Worm (Caenorhabditis elegans) whole organism, L4 larva: ENCODE data around the gene eif-3.B.

Experiments used
- F10B5.3 ChIP-seq: sonication (generic microtip); optimal IDR thresholded peaks from 2 replicates; lab custom pipeline; 2016; ENCODE audit warnings: mild to moderate bottlenecking, missing genetic modification characterization, missing compliant biosample characterization
- F26F4.8 ChIP-seq: fragments of 200-800 bp; sonication (Bioruptor generic); conservative IDR thresholded peaks from 2 replicates; pipeline ENCODE4 v1.3.6; 2022; ENCODE audit warnings: missing genetic modification characterization, missing compliant biosample characterization
- F37D6.2 ChIP-seq: sonication (generic microtip); optimal IDR thresholded peaks from 2 replicates; lab custom pipeline; 2016; ENCODE audit warnings: mild to moderate bottlenecking, missing genetic modification characterization, missing compliant biosample characterization
- F49E8.2 ChIP-seq: sonication (generic microtip); optimal IDR thresholded peaks from 2 replicates; lab custom pipeline; 2016; ENCODE audit warnings: missing compliant biosample characterization, mild to moderate bottlenecking, missing genetic modification characterization, borderline replicate concordance
- R02D3.7 ChIP-seq: fragments of 150-350 bp; sonication (generic microtip); optimal IDR thresholded peaks from 3 replicates; lab custom pipeline; 2014; ENCODE audit warnings: missing biosample characterization, missing genetic modification characterization
- T20F7.1 ChIP-seq: fragments of 200-800 bp; sonication (Bioruptor generic); optimal IDR thresholded peaks from 2 replicates; lab custom pipeline; 2018; ENCODE audit warnings: mild to moderate bottlenecking, missing genetic modification characterization, missing compliant biosample characterization
- Y48G9A.11 ChIP-seq: fragments of 200-800 bp; sonication (Bioruptor generic); IDR thresholded peaks from 2 replicates; pipeline ENCODE4 v1.3.6; 2022; ENCODE audit warnings: missing genetic modification reagents, missing genetic modification characterization, missing compliant biosample characterization
- aha-1 ChIP-seq: fragments of 150-350 bp; peaks from one replicate; lab custom pipeline; 2014; ENCODE audit warnings: missing biosample characterization, missing genetic modification characterization
- ceh-32 ChIP-seq: sonication (generic microtip); optimal IDR thresholded peaks from 2 replicates; lab custom pipeline; 2016; ENCODE audit warnings: mild to moderate bottlenecking, missing genetic modification characterization, missing compliant biosample characterization; ENCODE audit not compliant: poor library complexity
- ceh-44 ChIP-seq: fragments of 200-800 bp; sonication (Bioruptor generic); IDR thresholded peaks from 2 replicates; pipeline ENCODE4 v1.3.6; 2022; ENCODE audit warnings: missing genetic modification reagents, missing genetic modification characterization, missing compliant biosample characterization
- ceh-62 ChIP-seq: sonication (generic microtip); optimal IDR thresholded peaks from 2 replicates; lab custom pipeline; 2017; ENCODE audit warnings: missing biosample characterization, missing genetic modification characterization
- ceh-82 ChIP-seq: sonication (generic microtip); optimal IDR thresholded peaks from 2 replicates; lab custom pipeline; 2017; ENCODE audit warnings: missing biosample characterization, missing genetic modification characterization
- ces-1 ChIP-seq: fragments of 150-350 bp; sonication (generic microtip); optimal IDR thresholded peaks from 4 replicates; lab custom pipeline; 2014; ENCODE audit warnings: missing biosample characterization, missing genetic modification reagents, missing genetic modification characterization
- cey-2 ChIP-seq: sonication (generic microtip); optimal IDR thresholded peaks from 3 replicates; lab custom pipeline; 2017; ENCODE audit warnings: missing genetic modification characterization, mild to moderate bottlenecking, missing compliant biosample characterization, antibody characterized with exemption, borderline replicate concordance; ENCODE audit not compliant: insufficient read depth
- daf-16 ChIP-seq, 3 experiments: sonication (generic microtip); optimal IDR thresholded peaks; 2 replicates each; lab custom pipeline; 2016 to 2017; ENCODE audit warnings: missing genetic modification characterization in 3 of 3, missing genetic modification reagents in 3 of 3, mild to moderate bottlenecking in 2 of 3, missing compliant biosample characterization in 2 of 3, missing biosample characterization in 1 of 3, moderate library complexity in 1 of 3
- dmd-6 ChIP-seq: fragments of 200-800 bp; sonication (Bioruptor generic); IDR thresholded peaks from 2 replicates; pipeline ENCODE4 v1.3.6; 2022; ENCODE audit warnings: missing genetic modification reagents, missing genetic modification characterization, missing compliant biosample characterization
- dmd-8 ChIP-seq: fragments of 200-800 bp; sonication (Bioruptor generic); IDR thresholded peaks from 2 replicates; pipeline ENCODE4 v1.3.6; 2022; ENCODE audit warnings: missing genetic modification characterization, missing compliant biosample characterization
- dpl-1 ChIP-seq: fragments of 150-350 bp; optimal IDR thresholded peaks from 2 replicates; lab custom pipeline; 2014; ENCODE audit warnings: missing biosample characterization, missing genetic modification reagents, missing genetic modification characterization
- egl-27 ChIP-seq: sonication (generic microtip); optimal IDR thresholded peaks from 3 replicates; lab custom pipeline; 2017; ENCODE audit warnings: missing biosample characterization, missing genetic modification reagents, missing genetic modification characterization
- egl-43 ChIP-seq: fragments of 200-800 bp; sonication (Bioruptor generic); IDR thresholded peaks from 2 replicates; pipeline ENCODE4 v1.3.6; 2022; ENCODE audit warnings: missing genetic modification reagents, missing genetic modification characterization, missing compliant biosample characterization
- hlh-11 ChIP-seq: fragments of 200-800 bp; sonication (Bioruptor generic); optimal IDR thresholded peaks from 2 replicates; lab custom pipeline; 2018; ENCODE audit warnings: mild to moderate bottlenecking, missing genetic modification characterization, missing compliant biosample characterization
- hlh-30 ChIP-seq: sonication (generic microtip); optimal IDR thresholded peaks from 2 replicates; lab custom pipeline; 2017; ENCODE audit warnings: antibody characterized with exemption, mild to moderate bottlenecking, missing genetic modification characterization, missing compliant biosample characterization; ENCODE audit not compliant: insufficient read depth
- hmg-1.1 ChIP-seq: fragments of 200-800 bp; sonication (Bioruptor generic); IDR thresholded peaks from 2 replicates; pipeline ENCODE4 v1.3.6; 2022; ENCODE audit warnings: missing genetic modification reagents, missing genetic modification characterization, missing compliant biosample characterization
- jun-1 ChIP-seq: fragments of 150-350 bp; optimal IDR thresholded peaks from 2 replicates; lab custom pipeline; 2014; ENCODE audit warnings: missing biosample characterization, missing genetic modification reagents, missing genetic modification characterization
- lin-1 ChIP-seq: fragments of 200-800 bp; sonication (Bioruptor generic); IDR thresholded peaks from 2 replicates; pipeline ENCODE4 v1.3.6; 2022; ENCODE audit warnings: missing genetic modification reagents, missing genetic modification characterization, missing compliant biosample characterization
- lin-15B ChIP-seq: fragments of 150-350 bp; sonication (generic microtip); optimal IDR thresholded peaks from 3 replicates; lab custom pipeline; 2014; ENCODE audit warnings: missing biosample characterization, missing genetic modification characterization
- lin-38 ChIP-seq: fragments of 200-800 bp; sonication (Bioruptor generic); IDR thresholded peaks from 2 replicates; pipeline ENCODE4 v1.3.6; 2022; ENCODE audit warnings: missing genetic modification reagents, missing genetic modification characterization, missing compliant biosample characterization
- lir-3 ChIP-seq: sonication (generic microtip); optimal IDR thresholded peaks from 2 replicates; lab custom pipeline; 2016; ENCODE audit warnings: mild to moderate bottlenecking, missing genetic modification characterization, missing compliant biosample characterization
- lsy-2 ChIP-seq, 2 experiments: fragments of 150-350 bp in 1 of 2; sonication (generic microtip) in 1 of 2; optimal IDR thresholded peaks; 2 replicates each; lab custom pipeline; 2014 to 2017; ENCODE audit warnings: missing biosample characterization in 2 of 2, missing genetic modification characterization in 2 of 2
- madf-9 ChIP-seq: fragments of 200-800 bp; sonication (Bioruptor generic); conservative IDR thresholded peaks from 2 replicates; pipeline ENCODE4 v1.3.6; 2022; ENCODE audit warnings: missing genetic modification reagents, missing genetic modification characterization, missing compliant biosample characterization
- mep-1 ChIP-seq: fragments of 150-350 bp; sonication (generic microtip); optimal IDR thresholded peaks from 3 replicates; lab custom pipeline; 2014; ENCODE audit warnings: missing biosample characterization, missing genetic modification characterization
- mes-2 ChIP-seq: sonication (generic microtip); optimal IDR thresholded peaks from 2 replicates; lab custom pipeline; 2016; ENCODE audit warnings: missing genotype, mild to moderate bottlenecking, missing genetic modification characterization, missing compliant biosample characterization; ENCODE audit not compliant: poor library complexity, severe bottlenecking
- mxl-3 ChIP-seq: fragments of 200-800 bp; sonication (Bioruptor generic); optimal IDR thresholded peaks from 2 replicates; lab custom pipeline; 2018; ENCODE audit warnings: mild to moderate bottlenecking, missing genetic modification characterization, missing compliant biosample characterization
- nhr-102 ChIP-seq: sonication (generic microtip); optimal IDR thresholded peaks from 2 replicates; lab custom pipeline; 2016; ENCODE audit warnings: mild to moderate bottlenecking, missing genetic modification characterization, moderate library complexity, missing compliant biosample characterization
- nhr-11 ChIP-seq: fragments of 150-350 bp; optimal IDR thresholded peaks from 2 replicates; lab custom pipeline; 2014; ENCODE audit warnings: missing biosample characterization, missing genetic modification characterization
- nhr-111 ChIP-seq: fragments of 200-800 bp; sonication (Bioruptor generic); optimal IDR thresholded peaks from 2 replicates; lab custom pipeline; 2018; ENCODE audit warnings: mild to moderate bottlenecking, missing genetic modification characterization, missing compliant biosample characterization
- nhr-237 ChIP-seq: sonication (generic microtip); optimal IDR thresholded peaks from 2 replicates; lab custom pipeline; 2017; ENCODE audit warnings: missing biosample characterization, missing genetic modification characterization
- nhr-25 ChIP-seq: sonication (generic microtip); optimal IDR thresholded peaks from 2 replicates; lab custom pipeline; 2017; ENCODE audit warnings: missing genetic modification characterization, mild to moderate bottlenecking, missing compliant biosample characterization, antibody characterized with exemption, moderate library complexity, borderline replicate concordance; ENCODE audit not compliant: insufficient read depth
- nhr-41 ChIP-seq: fragments of 200-800 bp; sonication (Bioruptor generic); IDR thresholded peaks from 2 replicates; pipeline ENCODE4 v1.3.6; 2022; ENCODE audit warnings: missing genetic modification reagents, missing genetic modification characterization, missing compliant biosample characterization
- nhr-48 ChIP-seq: sonication (generic microtip); optimal IDR thresholded peaks from 2 replicates; lab custom pipeline; 2016; ENCODE audit warnings: mild to moderate bottlenecking, missing genetic modification characterization, missing compliant biosample characterization
- pha-4 ChIP-seq, 2 experiments: fragments of 150-350 bp in 1 of 2; fragments of 200-800 bp in 1 of 2; sonication (Bioruptor generic) in 1 of 2; IDR thresholded peaks in 1 of 2; optimal IDR thresholded peaks in 1 of 2; 2 replicates each; pipeline versions ENCODE4 v1.3.6 to Lab custom; 2014 to 2022; ENCODE audit warnings: missing genetic modification characterization in 2 of 2, missing genetic modification reagents in 2 of 2, missing biosample characterization in 1 of 2, missing compliant biosample characterization in 1 of 2
- php-3 ChIP-seq: fragments of 200-800 bp; sonication (Bioruptor generic); IDR thresholded peaks from 2 replicates; pipeline ENCODE4 v1.3.6; 2022; ENCODE audit warnings: missing genetic modification reagents, missing genetic modification characterization, missing compliant biosample characterization
- rbr-2 ChIP-seq: sonication (generic microtip); optimal IDR thresholded peaks from 2 replicates; lab custom pipeline; 2016; ENCODE audit warnings: missing genotype, missing genetic modification characterization, missing compliant biosample characterization
- saeg-2 ChIP-seq: fragments of 200-800 bp; sonication (Bioruptor generic); IDR thresholded peaks from 2 replicates; pipeline ENCODE4 v1.3.6; 2022; ENCODE audit warnings: missing genetic modification reagents, missing genetic modification characterization, missing compliant biosample characterization
- sdz-12 ChIP-seq: fragments of 200-800 bp; sonication (Bioruptor generic); optimal IDR thresholded peaks from 2 replicates; lab custom pipeline; 2018; ENCODE audit warnings: mild to moderate bottlenecking, missing genetic modification characterization, missing compliant biosample characterization
- spr-1 ChIP-seq: sonication (generic microtip); optimal IDR thresholded peaks from 2 replicates; lab custom pipeline; 2016; ENCODE audit warnings: mild to moderate bottlenecking, missing genetic modification characterization, missing compliant biosample characterization
- vab-7 ChIP-seq: fragments of 200-800 bp; sonication (Bioruptor generic); IDR thresholded peaks from 2 replicates; pipeline ENCODE4 v1.3.6; 2022; ENCODE audit warnings: missing genetic modification reagents, missing genetic modification characterization, missing compliant biosample characterization
- zip-2 ChIP-seq: fragments of 150-350 bp; optimal IDR thresholded peaks from 2 replicates; lab custom pipeline; 2014; ENCODE audit warnings: missing biosample characterization, missing genetic modification characterization

Gene eif-3.B

DNA sequence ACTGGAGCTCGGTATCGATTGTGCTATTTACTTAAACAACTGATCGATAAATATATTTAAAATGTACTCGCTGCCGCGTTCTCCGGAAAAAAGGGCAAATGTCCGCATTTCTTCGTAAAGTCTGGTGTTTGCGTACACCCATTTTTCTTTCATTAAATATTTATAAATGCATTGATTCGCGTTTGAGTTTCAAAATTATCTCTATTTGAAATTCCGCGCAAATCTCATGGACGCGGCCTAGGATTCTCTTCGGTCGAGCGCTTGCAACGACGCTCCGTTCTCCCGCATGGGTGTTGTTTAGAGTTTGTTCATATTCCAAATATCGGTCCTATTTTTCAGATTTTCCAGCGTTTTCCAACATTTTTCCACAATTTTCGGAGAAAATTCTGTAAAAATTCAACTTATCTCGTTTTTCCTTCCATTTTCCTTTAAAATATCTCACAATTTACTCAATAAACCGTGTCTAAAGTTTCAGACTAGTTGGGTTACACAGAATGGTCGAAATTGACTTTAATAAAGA, at the start of gene eif-3.B:
eif-3.B (plus strand) TSS at position 470 of the 520 bp plus-strand sequence.
- TF ChIP-seq nhr-102 (tag; lab: Kevin White, UChicago) (peak; percentile 72), egl-43 (peak; percentile 46; the same call in 1 of the 2 replicates), nhr-237 (tag; lab: Kevin White, UChicago) (no peak), ceh-44 (GFP tag; lab: Robert Waterston, UW) (peak; percentile 70; the same call in 1 of the 2 replicates), mes-2 (tag; lab: Kevin White, UChicago) (peak; percentile 100), ces-1 (GFP tag; lab: Kevin White, UChicago) (peak; percentile 43), dpl-1 (peak; percentile 98), nhr-111 (GFP tag; lab: Kevin White, UChicago) (no peak), Y48G9A.11 (GFP tag; lab: Robert Waterston, UW) (peak; percentile 93), vab-7 (GFP tag; lab: Robert Waterston, UW) (peak; percentile 36; the same call in 1 of the 2 replicates), ceh-32 (tag; lab: Kevin White, UChicago) (peak; percentile 45), lin-15B (tag; lab: Kevin White, UChicago) (peak; percentile 32), F26F4.8 (GFP tag; lab: Robert Waterston, UW) (no peak), pha-4 (GFP tag; IDR thresholded peaks at IDR 0.05; lab: Robert Waterston, UW) (peak; percentile 59; the same call in 1 of the 2 replicates), pha-4 (tag; optimal IDR thresholded peaks at IDR 0.05; lab: Kevin White, UChicago) (peak; percentile 69), lir-3 (tag; lab: Kevin White, UChicago) (no peak), php-3 (GFP tag; lab: Robert Waterston, UW) (peak; percentile 41; the same call in 1 of the 2 replicates), rbr-2 (tag; lab: Kevin White, UChicago) (peak; percentile 83), lsy-2 (tag; optimal IDR thresholded peaks at IDR 0.05; lab: Kevin White, UChicago) (peak; percentile 59 to 95), cey-2 (tag; lab: Kevin White, UChicago) (no peak), T20F7.1 (GFP tag; lab: Kevin White, UChicago) (peak; percentile 98), spr-1 (peak; percentile 78), F37D6.2 (peak; percentile 79), lin-38 (peak; percentile 85), dmd-8 (GFP tag; lab: Robert Waterston, UW) (no peak), aha-1 (tag; lab: Kevin White, UChicago) (peak; percentile 6), daf-16 (GFP tag; optimal IDR thresholded peaks at IDR 0.05; lab: Kevin White, UChicago) (peak in 1 of 2 experiments; percentile 72), daf-16 (tag; optimal IDR thresholded peaks at IDR 0.05; lab: Kevin White, UChicago) (peak; percentile 46), ceh-62 (tag; lab: Kevin White, UChicago) (no peak), hlh-30 (tag; lab: Kevin White, UChicago) (peak; percentile 78), hmg-1.1 (GFP tag; lab: Robert Waterston, UW) (peak; percentile 77), jun-1 (tag; lab: Kevin White, UChicago) (no peak), F10B5.3 (peak; percentile 72), nhr-25 (tag; lab: Kevin White, UChicago) (peak; percentile 58), R02D3.7 (tag; lab: Kevin White, UChicago) (no peak), nhr-11 (peak; percentile 83), hlh-11 (peak; percentile 80), dmd-6 (GFP tag; lab: Robert Waterston, UW) (peak; percentile 77), madf-9 (GFP tag; lab: Robert Waterston, UW) (peak; percentile 66; the same call in 1 of the 2 replicates), nhr-41 (GFP tag; lab: Robert Waterston, UW) (no peak), egl-27 (tag; lab: Kevin White, UChicago) (no peak), mxl-3 (GFP tag; lab: Kevin White, UChicago) (peak; percentile 64), ceh-82 (tag; lab: Kevin White, UChicago) (no peak), F49E8.2 (peak; percentile 20), sdz-12 (GFP tag; lab: Kevin White, UChicago) (peak; percentile 14), lin-1 (GFP tag; lab: Robert Waterston, UW) (0 out of 2 replicates have a peak, but pooled peaks have one; percentile 26), nhr-48 (peak; percentile 63), mep-1 (tag; lab: Kevin White, UChicago) (peak; percentile 89), zip-2 (tag; lab: Kevin White, UChicago) (peak; percentile 55), saeg-2 (no peak)
